Worm (Caenorhabditis elegans) whole organism, late embryonic: ENCODE results near the gene F53H2.3.
A peak's percentile ranks its signal among the peaks of the same experiment; 100 is the strongest.

ENCODE experiments used
- C08G9.2 ChIP-seq: sonication (generic microtip); optimal IDR thresholded peaks from 2 replicates; lab custom pipeline; 2016; ENCODE audit warnings: mild to moderate bottlenecking, missing genetic modification characterization, moderate library complexity, missing compliant biosample characterization
- T23F11.4 ChIP-seq: fragments of 200-800 bp; sonication (Bioruptor generic); optimal IDR thresholded peaks from 2 replicates; lab custom pipeline; 2018; ENCODE audit warnings: mild to moderate bottlenecking, missing genetic modification characterization, missing compliant biosample characterization
- ama-1 ChIP-seq: fragments of 150-350 bp; optimal IDR thresholded peaks from 2 replicates; lab custom pipeline; 2014
- ceh-18 ChIP-seq: sonication (generic microtip); optimal IDR thresholded peaks from 2 replicates; lab custom pipeline; 2016; ENCODE audit warnings: missing genetic modification characterization, missing compliant biosample characterization
- ceh-19 ChIP-seq: fragments of 200-800 bp; sonication (Bioruptor generic); optimal IDR thresholded peaks from 2 replicates; lab custom pipeline; 2018; ENCODE audit warnings: mild to moderate bottlenecking, missing genetic modification characterization, missing compliant biosample characterization
- ceh-2 ChIP-seq: sonication (generic microtip); optimal IDR thresholded peaks from 2 replicates; lab custom pipeline; 2016; ENCODE audit warnings: missing genotype, missing genetic modification characterization, missing compliant biosample characterization
- ceh-31 ChIP-seq: sonication (generic microtip); optimal IDR thresholded peaks from 2 replicates; lab custom pipeline; 2016; ENCODE audit warnings: missing genetic modification characterization, missing compliant biosample characterization
- ceh-34 ChIP-seq: sonication (generic microtip); optimal IDR thresholded peaks from 2 replicates; lab custom pipeline; 2016; ENCODE audit warnings: mild to moderate bottlenecking, missing genetic modification characterization, missing compliant biosample characterization
- ceh-45 ChIP-seq: fragments of 200-800 bp; sonication (Bioruptor generic); IDR thresholded peaks from 2 replicates; pipeline ENCODE4 v1.3.6; 2022; ENCODE audit warnings: missing genetic modification reagents, missing genetic modification characterization, missing compliant biosample characterization
- ceh-48 ChIP-seq: sonication (generic microtip); optimal IDR thresholded peaks from 2 replicates; lab custom pipeline; 2016; ENCODE audit warnings: missing genetic modification characterization, inconsistent platforms, missing compliant biosample characterization
- ceh-9 ChIP-seq: sonication (generic microtip); optimal IDR thresholded peaks from 2 replicates; lab custom pipeline; 2016; ENCODE audit warnings: mild to moderate bottlenecking, missing genetic modification characterization, inconsistent platforms, missing compliant biosample characterization
- dmd-4 ChIP-seq: sonication (generic microtip); optimal IDR thresholded peaks from 2 replicates; lab custom pipeline; 2016; ENCODE audit warnings: borderline replicate concordance, missing genetic modification characterization, missing compliant biosample characterization
- dve-1 ChIP-seq: sonication (generic microtip); optimal IDR thresholded peaks from 2 replicates; lab custom pipeline; 2017; ENCODE audit warnings: antibody characterized with exemption, mild to moderate bottlenecking, missing genetic modification characterization, missing compliant biosample characterization
- ets-4 ChIP-seq: sonication (generic microtip); optimal IDR thresholded peaks from 2 replicates; lab custom pipeline; 2016; ENCODE audit warnings: missing genetic modification characterization, missing compliant biosample characterization
- fax-1 ChIP-seq: sonication (generic microtip); optimal IDR thresholded peaks from 2 replicates; lab custom pipeline; 2016; ENCODE audit warnings: missing genotype, missing genetic modification characterization, missing compliant biosample characterization
- fkh-10 ChIP-seq: fragments of 150-350 bp; optimal IDR thresholded peaks from 2 replicates; lab custom pipeline; 2014; ENCODE audit warnings: missing biosample characterization, missing genetic modification reagents, missing genetic modification characterization
- fkh-6 ChIP-seq: sonication (generic microtip); optimal IDR thresholded peaks from 2 replicates; lab custom pipeline; 2016; ENCODE audit warnings: missing genetic modification characterization, missing compliant biosample characterization
- hlh-30 ChIP-seq: sonication (generic microtip); optimal IDR thresholded peaks from 2 replicates; lab custom pipeline; 2017; ENCODE audit warnings: antibody characterized with exemption, missing genetic modification characterization, missing compliant biosample characterization; ENCODE audit not compliant: insufficient read depth
- hlh-6 ChIP-seq: sonication (generic microtip); optimal IDR thresholded peaks from 2 replicates; lab custom pipeline; 2016; ENCODE audit warnings: missing genotype, missing genetic modification characterization, missing compliant biosample characterization
- hlh-8 ChIP-seq: sonication (generic microtip); optimal IDR thresholded peaks from 2 replicates; lab custom pipeline; 2016; ENCODE audit warnings: missing genotype, missing genetic modification characterization, missing compliant biosample characterization
- lim-6 ChIP-seq: sonication (generic microtip); optimal IDR thresholded peaks from 2 replicates; lab custom pipeline; 2016; ENCODE audit warnings: missing genetic modification characterization, missing compliant biosample characterization
- madf-2 ChIP-seq: sonication (generic microtip); optimal IDR thresholded peaks from 2 replicates; lab custom pipeline; 2017; ENCODE audit warnings: missing genetic modification characterization, missing compliant biosample characterization
- mec-3 ChIP-seq: sonication (generic microtip); optimal IDR thresholded peaks from 2 replicates; lab custom pipeline; 2016; ENCODE audit warnings: borderline replicate concordance, missing genetic modification characterization, missing compliant biosample characterization
- nfya-1 ChIP-seq: sonication (generic microtip); optimal IDR thresholded peaks from 2 replicates; lab custom pipeline; 2017; ENCODE audit warnings: missing genetic modification characterization, mild to moderate bottlenecking, missing compliant biosample characterization, antibody characterized with exemption, moderate library complexity
- odd-2 ChIP-seq: sonication (generic microtip); optimal IDR thresholded peaks from 2 replicates; lab custom pipeline; 2017; ENCODE audit warnings: antibody characterized with exemption, mild to moderate bottlenecking, missing genetic modification characterization, missing compliant biosample characterization
- pqm-1 ChIP-seq: sonication (generic microtip); optimal IDR thresholded peaks from 2 replicates; lab custom pipeline; 2016; ENCODE audit warnings: missing genetic modification characterization, missing compliant biosample characterization
- ref-2 ChIP-seq: sonication (generic microtip); optimal IDR thresholded peaks from 2 replicates; lab custom pipeline; 2016; ENCODE audit warnings: missing genetic modification characterization, missing compliant biosample characterization
- sox-2 ChIP-seq: fragments of 200-800 bp; sonication (Bioruptor generic); IDR thresholded peaks from 2 replicates; pipeline ENCODE4 v1.3.6; 2022; ENCODE audit warnings: missing genetic modification reagents, missing genetic modification characterization, missing compliant biosample characterization
- tbx-2 ChIP-seq: sonication (generic microtip); optimal IDR thresholded peaks from 2 replicates; lab custom pipeline; 2016; ENCODE audit warnings: missing genetic modification characterization, missing compliant biosample characterization
- tbx-7 ChIP-seq: sonication (generic microtip); optimal IDR thresholded peaks from 2 replicates; lab custom pipeline; 2016; ENCODE audit warnings: missing genotype, missing genetic modification characterization, missing compliant biosample characterization
- ttx-3 ChIP-seq: sonication (generic microtip); optimal IDR thresholded peaks from 2 replicates; lab custom pipeline; 2016; ENCODE audit warnings: missing genetic modification reagents, missing genetic modification characterization, missing compliant biosample characterization
- unc-42 ChIP-seq: sonication (generic microtip); optimal IDR thresholded peaks from 2 replicates; lab custom pipeline; 2016; ENCODE audit warnings: missing genotype, missing genetic modification characterization, missing compliant biosample characterization
- unc-55 ChIP-seq: sonication (generic microtip); optimal IDR thresholded peaks from 2 replicates; lab custom pipeline; 2017; ENCODE audit warnings: missing biosample characterization, missing genetic modification reagents, missing genetic modification characterization
- zip-5 ChIP-seq: sonication (generic microtip); optimal IDR thresholded peaks from 2 replicates; lab custom pipeline; 2016; ENCODE audit warnings: missing genetic modification characterization, missing compliant biosample characterization

The F53H2.3 gene

ce11 chrV:20386942-20387341 lies 24.6 kb downstream of the F53H2.3 start, which contains the start of gene K02E2.7:
TSS of gene K02E2.7 (minus strand) at chrV:20387042.
- TF ChIP-seq hlh-6 (tag; lab: Kevin White, UChicago) (no peak), lim-6 (tag; lab: Kevin White, UChicago) (no peak), ttx-3 (no peak), ceh-34 (no peak), dmd-4 (tag; lab: Kevin White, UChicago) (no peak), mec-3 (no peak), madf-2 (tag; lab: Kevin White, UChicago) (no peak), sox-2 (GFP tag; lab: Robert Waterston, UW) (no peak), ceh-19 (GFP tag; lab: Kevin White, UChicago) (no peak), ref-2 (tag; lab: Kevin White, UChicago) (no peak)

- TF ChIP-seq tbx-7 (tag; lab: Kevin White, UChicago), result no peak
- TF ChIP-seq ceh-2 (tag; lab: Kevin White, UChicago), result peak; percentile 11
- no peak for TF ChIP-seq hlh-6 (tag; lab: Kevin White, UChicago)
- peak; percentile 29 for TF ChIP-seq ceh-18
- TF ChIP-seq ets-4, result no peak
- TF ChIP-seq T23F11.4 (GFP tag; lab: Kevin White, UChicago), result no peak
- TF ChIP-seq hlh-30 (tag; lab: Kevin White, UChicago), result peak; percentile 86
- peak; percentile 16 for TF ChIP-seq hlh-8 (tag; lab: Kevin White, UChicago)
- peak; percentile 59 for TF ChIP-seq ref-2 (tag; lab: Kevin White, UChicago)
- no peak for TF ChIP-seq dmd-4 (tag; lab: Kevin White, UChicago)
- no peak for TF ChIP-seq ceh-45 (GFP tag; lab: Robert Waterston, UW)
- TF ChIP-seq tbx-2 (tag; lab: Kevin White, UChicago), result peak; percentile 1
- peak; percentile 69 for TF ChIP-seq ceh-31 (tag; lab: Kevin White, UChicago)
- no peak for TF ChIP-seq fax-1 (tag; lab: Kevin White, UChicago)
- peak; percentile 64 for TF ChIP-seq nfya-1 (tag; lab: Kevin White, UChicago)
- peak; percentile 9 for TF ChIP-seq C08G9.2
- peak; percentile 49 for TF ChIP-seq unc-42 (tag; lab: Kevin White, UChicago)
- peak; percentile 1 for TF ChIP-seq dve-1 (tag; lab: Kevin White, UChicago)
Observed at ce11 chrV:20383065-20383609, 28.4 kb downstream of the F53H2.3 start, which contains the start of gene K02E2.11. TSS of gene K02E2.11 (plus strand) at chrV:20383315.

ce11 chrV:20380320-20380719 lies 31.2 kb downstream of the F53H2.3 start, which contains the start of gene K02E2.6:
TSS of gene K02E2.6 (plus strand) at chrV:20380561.
- TF ChIP-seq hlh-30 (tag; lab: Kevin White, UChicago) (peak; percentile 63), nfya-1 (tag; lab: Kevin White, UChicago) (peak; percentile 23), ceh-48 (tag; lab: Kevin White, UChicago) (peak; percentile 48), ceh-31 (tag; lab: Kevin White, UChicago) (peak; percentile 13), unc-55 (GFP tag; lab: Kevin White, UChicago) (no peak)

- TF ChIP-seq ama-1, result no peak
- TF ChIP-seq unc-55 (GFP tag; lab: Kevin White, UChicago), result no peak
Observed at ce11 chrV:20376070-20376469, 35.5 kb downstream of the F53H2.3 start.

- TF ChIP-seq ceh-48 (tag; lab: Kevin White, UChicago), result no peak
- no peak for TF ChIP-seq ceh-9 (tag; lab: Kevin White, UChicago)
- no peak for TF ChIP-seq unc-42 (tag; lab: Kevin White, UChicago)
- TF ChIP-seq C08G9.2, result no peak
- TF ChIP-seq madf-2 (tag; lab: Kevin White, UChicago), result no peak
- no peak for TF ChIP-seq ceh-45 (GFP tag; lab: Robert Waterston, UW)
- no peak for TF ChIP-seq fkh-6 (tag; lab: Kevin White, UChicago)
- no peak for TF ChIP-seq odd-2 (tag; lab: Kevin White, UChicago)
- TF ChIP-seq pqm-1 (tag; lab: Kevin White, UChicago), result no peak
- TF ChIP-seq zip-5, result no peak
- TF ChIP-seq fkh-10 (GFP tag; lab: Kevin White, UChicago), result no peak
- no peak for TF ChIP-seq nfya-1 (tag; lab: Kevin White, UChicago)
Observed at ce11 chrV:20375236-20375635, 36.3 kb downstream of the F53H2.3 start, which contains the start of gene ins-35. TSS of gene ins-35 (plus strand) at chrV:20375536.
